Worm (Caenorhabditis elegans): ENCODE measurements around the gene E02H4.5.

ce11 chrX:14214520-14215023, 40.4 kb downstream of the E02H4.5 start, which contains the start of gene K06G5.1:
- TF ChIP-seq nhr-237 (tag; optimal IDR thresholded peaks at IDR 0.05) (no peak), fos-1 (tag; optimal IDR thresholded peaks at IDR 0.05) (no peak), mdl-1 (tag; optimal IDR thresholded peaks at IDR 0.05) (peak in 1 of 2 experiments; percentile 28), snpc-4 (tag; optimal IDR thresholded peaks at IDR 0.05) (no peak), sdz-12 (GFP tag; optimal IDR thresholded peaks at IDR 0.05) (no peak), arid-1 (GFP tag; conservative IDR thresholded peaks at IDR 0.05) (no peak), ces-1 (GFP tag; optimal IDR thresholded peaks at IDR 0.05) (no peak)
